Worm (Caenorhabditis elegans) whole organism, L1 larva: ENCODE measurements around the gene W03F8.4.

Experiments used
- F16B12.6 ChIP-seq: fragments of 150-350 bp; optimal IDR thresholded peaks from 2 replicates; lab custom pipeline; 2014; ENCODE audit warnings: missing biosample characterization, missing genetic modification characterization
- aha-1 ChIP-seq: fragments of 150-350 bp; optimal IDR thresholded peaks from 2 replicates; lab custom pipeline; 2014; ENCODE audit warnings: missing biosample characterization, missing genetic modification characterization
- ceh-88 ChIP-seq: fragments of 200-800 bp; sonication (Bioruptor generic); IDR thresholded peaks from 2 replicates; pipeline ENCODE4 v1.3.6; 2022; ENCODE audit warnings: missing genetic modification characterization, missing compliant biosample characterization
- dpl-1 ChIP-seq, 3 experiments: fragments of 150-350 bp in 2 of 3; sonication (generic microtip) in 1 of 3; optimal IDR thresholded peaks; 2 replicates each; lab custom pipeline; 2014 to 2017; ENCODE audit warnings: missing biosample characterization in 3 of 3, missing genetic modification characterization in 3 of 3, missing genetic modification reagents in 3 of 3
- dsc-1 ChIP-seq: sonication (generic microtip); optimal IDR thresholded peaks from 2 replicates; lab custom pipeline; 2016; ENCODE audit warnings: mild to moderate bottlenecking, missing genetic modification characterization, missing compliant biosample characterization
- efl-1 ChIP-seq, 4 experiments: fragments of 150-350 bp; optimal IDR thresholded peaks in 3 of 4; peaks in 1 of 4; 1 replicate in 1 of 4; 2 replicates in 3 of 4; lab custom pipeline; 2014; ENCODE audit warnings: missing biosample characterization in 2 of 4, missing genetic modification characterization in 2 of 4, missing genetic modification reagents in 2 of 4
- egl-13 ChIP-seq: sonication (generic microtip); optimal IDR thresholded peaks from 2 replicates; lab custom pipeline; 2016; ENCODE audit warnings: missing genotype, missing genetic modification reagents, missing genetic modification characterization, missing compliant biosample characterization
- elt-3 ChIP-seq, 6 experiments: fragments of 150-350 bp in 1 of 6; sonication (generic microtip); optimal IDR thresholded peaks; 2 replicates each; lab custom pipeline; 2017 to 2018; ENCODE audit warnings: missing biosample characterization in 6 of 6, missing genetic modification characterization in 6 of 6, inconsistent platforms in 1 of 6
- ets-5 ChIP-seq: fragments of 200-800 bp; sonication (Bioruptor generic); IDR thresholded peaks from 2 replicates; pipeline ENCODE4 v1.3.6; 2022; ENCODE audit warnings: missing genetic modification characterization, missing compliant biosample characterization
- fkh-4 ChIP-seq: sonication (generic microtip); optimal IDR thresholded peaks from 2 replicates; lab custom pipeline; 2016; ENCODE audit warnings: missing compliant biosample characterization, missing genetic modification characterization, borderline replicate concordance
- hlh-4 ChIP-seq: sonication (generic microtip); optimal IDR thresholded peaks from 2 replicates; lab custom pipeline; 2016; ENCODE audit warnings: mild to moderate bottlenecking, missing genetic modification characterization, missing compliant biosample characterization
- lin-14 ChIP-seq: fragments of 200-800 bp; sonication (Bioruptor generic); optimal IDR thresholded peaks from 2 replicates; lab custom pipeline; 2018; ENCODE audit warnings: mild to moderate bottlenecking, missing genetic modification characterization, moderate library complexity, missing compliant biosample characterization
- lin-15B ChIP-seq: fragments of 150-350 bp; sonication (generic microtip); optimal IDR thresholded peaks from 3 replicates; lab custom pipeline; 2014; ENCODE audit warnings: missing biosample characterization, missing genetic modification characterization
- lir-3 ChIP-seq: sonication (generic microtip); optimal IDR thresholded peaks from 2 replicates; lab custom pipeline; 2016; ENCODE audit warnings: mild to moderate bottlenecking, missing genetic modification characterization, moderate library complexity, missing compliant biosample characterization; ENCODE audit not compliant: poor library complexity
- lsy-2 ChIP-seq, 2 experiments: fragments of 150-350 bp; optimal IDR thresholded peaks; 2 replicates each; lab custom pipeline; 2014; ENCODE audit warnings: missing biosample characterization in 2 of 2, missing genetic modification characterization in 2 of 2
- nhr-19 ChIP-seq: fragments of 200-800 bp; sonication (Bioruptor generic); conservative IDR thresholded peaks from 2 replicates; pipeline ENCODE4 v1.3.6; 2022; ENCODE audit warnings: missing genetic modification characterization, missing compliant biosample characterization
- nhr-20 ChIP-seq: sonication (generic microtip); optimal IDR thresholded peaks from 2 replicates; lab custom pipeline; 2016; ENCODE audit warnings: mild to moderate bottlenecking, missing genetic modification characterization, missing compliant biosample characterization
- nhr-237 ChIP-seq: fragments of 150-350 bp; optimal IDR thresholded peaks from 2 replicates; lab custom pipeline; 2014; ENCODE audit warnings: missing biosample characterization, missing genetic modification characterization
- nhr-28 ChIP-seq: fragments of 150-350 bp; optimal IDR thresholded peaks from 2 replicates; lab custom pipeline; 2014; ENCODE audit warnings: missing biosample characterization, missing genetic modification characterization
- nhr-47 ChIP-seq: sonication (generic microtip); optimal IDR thresholded peaks from 2 replicates; lab custom pipeline; 2016; ENCODE audit warnings: mild to moderate bottlenecking, missing genetic modification characterization, moderate library complexity, missing compliant biosample characterization
- nhr-71 ChIP-seq: sonication (generic microtip); optimal IDR thresholded peaks from 2 replicates; lab custom pipeline; 2016; ENCODE audit warnings: mild to moderate bottlenecking, missing genetic modification characterization, moderate library complexity, missing compliant biosample characterization
- nhr-76 ChIP-seq: sonication (generic microtip); optimal IDR thresholded peaks from 2 replicates; lab custom pipeline; 2017; ENCODE audit warnings: missing biosample characterization, missing genetic modification characterization
- nhr-84 ChIP-seq: sonication (generic microtip); optimal IDR thresholded peaks from 2 replicates; lab custom pipeline; 2017; ENCODE audit warnings: missing biosample characterization, missing genetic modification characterization
- nhr-85 ChIP-seq: sonication (generic microtip); peaks from one replicate; lab custom pipeline; 2016; ENCODE audit warnings: missing genetic modification characterization, inconsistent platforms, missing compliant biosample characterization
- pag-3 ChIP-seq: sonication (generic microtip); optimal IDR thresholded peaks from 2 replicates; lab custom pipeline; 2017; ENCODE audit warnings: missing genetic modification characterization, mild to moderate bottlenecking, missing compliant biosample characterization, antibody characterized with exemption, borderline replicate concordance; ENCODE audit not compliant: insufficient read depth
- pqm-1 ChIP-seq: sonication (generic microtip); optimal IDR thresholded peaks from 3 replicates; lab custom pipeline; 2017; ENCODE audit warnings: missing biosample characterization, missing genetic modification characterization
- rnt-1 ChIP-seq: sonication (generic microtip); optimal IDR thresholded peaks from 2 replicates; lab custom pipeline; 2016; ENCODE audit warnings: mild to moderate bottlenecking, missing genetic modification characterization, moderate library complexity, missing compliant biosample characterization
- skn-1 ChIP-seq: fragments of 150-350 bp; optimal IDR thresholded peaks from 2 replicates; lab custom pipeline; 2014; ENCODE audit warnings: missing biosample characterization, missing genetic modification characterization
- snu-23 ChIP-seq: sonication (generic microtip); optimal IDR thresholded peaks from 2 replicates; lab custom pipeline; 2016; ENCODE audit warnings: missing genetic modification characterization, missing compliant biosample characterization
- sox-4 ChIP-seq: sonication (generic microtip); optimal IDR thresholded peaks from 2 replicates; lab custom pipeline; 2016; ENCODE audit warnings: missing genetic modification characterization, missing compliant biosample characterization
- sptf-1 ChIP-seq: fragments of 150-350 bp; optimal IDR thresholded peaks from 2 replicates; lab custom pipeline; 2014; ENCODE audit warnings: missing biosample characterization, missing genetic modification characterization
- sup-37 ChIP-seq: fragments of 200-800 bp; sonication (Bioruptor generic); optimal IDR thresholded peaks from 2 replicates; lab custom pipeline; 2018; ENCODE audit warnings: mild to moderate bottlenecking, missing genetic modification characterization, missing compliant biosample characterization
- swsn-7 ChIP-seq: sonication (generic microtip); optimal IDR thresholded peaks from 2 replicates; lab custom pipeline; 2016; ENCODE audit warnings: missing genetic modification characterization, missing compliant biosample characterization
- tbx-2 ChIP-seq: sonication (generic microtip); optimal IDR thresholded peaks from 2 replicates; lab custom pipeline; 2016; ENCODE audit warnings: missing genetic modification characterization, missing compliant biosample characterization
- unc-98 ChIP-seq: fragments of 200-800 bp; sonication (Bioruptor generic); IDR thresholded peaks from 2 replicates; pipeline ENCODE4 v1.3.6; 2022; ENCODE audit warnings: missing genetic modification characterization, missing compliant biosample characterization
- ztf-4 ChIP-seq: fragments of 150-350 bp; optimal IDR thresholded peaks from 2 replicates; lab custom pipeline; 2014; ENCODE audit warnings: missing biosample characterization, missing genetic modification characterization

W03F8.4 gene

ce11 chrIV:5169335-5169734 lies 14.6 kb upstream of the W03F8.4 start:
- TF ChIP-seq F16B12.6 (tag; lab: Kevin White, UChicago) (no peak), rnt-1 (peak; percentile 55), ztf-4 (no peak), fkh-4 (peak; percentile 37), lsy-2 (tag; optimal IDR thresholded peaks at IDR 0.05; lab: Kevin White, UChicago) (peak; percentile 44 to 50), nhr-76 (tag; lab: Kevin White, UChicago) (peak; percentile 42), skn-1 (tag; lab: Kevin White, UChicago) (no peak), egl-13 (tag; lab: Kevin White, UChicago) (no peak), nhr-47 (tag; lab: Kevin White, UChicago) (no peak), pag-3 (tag; lab: Kevin White, UChicago) (peak; percentile 43), ceh-88 (no peak), lir-3 (tag; lab: Kevin White, UChicago) (no peak), hlh-4 (tag; lab: Kevin White, UChicago) (no peak), swsn-7 (tag; lab: Kevin White, UChicago) (peak; percentile 12), nhr-20 (tag; lab: Kevin White, UChicago) (peak; percentile 7), tbx-2 (tag; lab: Kevin White, UChicago) (peak; percentile 7), nhr-71 (tag; lab: Kevin White, UChicago) (peak; percentile 70), efl-1 (optimal IDR thresholded peaks at IDR 0.05; lab: Kevin White, UChicago) (peak; percentile 17 to 40), efl-1 (GFP tag; optimal IDR thresholded peaks at IDR 0.05 in 1 of 2; lab: Kevin White, UChicago) (peak; percentile 16 to 59), unc-98 (0 out of 2 replicates have a peak, but pooled peaks have one; percentile 44), sptf-1 (tag; lab: Kevin White, UChicago) (no peak), dpl-1 (GFP tag; optimal IDR thresholded peaks at IDR 0.05; lab: Kevin White, UChicago) (peak in 1 of 3 experiments; percentile 1), nhr-19 (GFP tag; lab: Robert Waterston, UW) (peak; percentile 25), dsc-1 (tag; lab: Kevin White, UChicago) (peak; percentile 80), snu-23 (GFP tag; lab: Kevin White, UChicago) (peak; percentile 43), lin-14 (peak; percentile 60), nhr-85 (no peak), elt-3 (tag; optimal IDR thresholded peaks at IDR 0.05; lab: Kevin White, UChicago) (no peak)

- TF ChIP-seq rnt-1 (peak; percentile 30), efl-1 (optimal IDR thresholded peaks at IDR 0.05; lab: Kevin White, UChicago) (no peak), efl-1 (GFP tag; optimal IDR thresholded peaks at IDR 0.05 in 1 of 2; lab: Kevin White, UChicago) (peak in 1 of 2 experiments; percentile 79), nhr-84 (no peak), snu-23 (GFP tag; lab: Kevin White, UChicago) (peak; percentile 22), dsc-1 (tag; lab: Kevin White, UChicago) (peak; percentile 63)
Observed at ce11 chrIV:5171994-5172528, 11.9 kb upstream of the W03F8.4 start.

ce11 chrIV:5173032-5173431 lies 10.9 kb upstream of the W03F8.4 start, which contains the start of gene lam-1:
Gene lam-1, plus strand, starts transcription at chrIV:5173332.
- TF ChIP-seq nhr-237 (tag; lab: Kevin White, UChicago) (no peak), sup-37 (GFP tag; lab: Kevin White, UChicago) (no peak), aha-1 (no peak), sox-4 (tag; lab: Kevin White, UChicago) (no peak), nhr-76 (tag; lab: Kevin White, UChicago) (no peak), lin-14 (no peak), pqm-1 (tag; lab: Kevin White, UChicago) (no peak), ets-5 (GFP tag; lab: Robert Waterston, UW) (no peak), lin-15B (tag; lab: Kevin White, UChicago) (no peak), nhr-28 (tag; lab: Kevin White, UChicago) (no peak)
